Worm (Caenorhabditis elegans): ENCODE results near the gene R13D11.10.

The R13D11.10 gene

ce11 chrV:772210-772609, 40.8 kb downstream of the R13D11.10 start:
- no peak for TF ChIP-seq hlh-1 (tag; optimal IDR thresholded peaks at IDR 0.05)
- no peak for TF ChIP-seq lin-13 (tag; optimal IDR thresholded peaks at IDR 0.05)
- TF ChIP-seq unc-62 (GFP tag; optimal IDR thresholded peaks at IDR 0.05) = no peak
- no peak for TF ChIP-seq nhr-76 (tag; optimal IDR thresholded peaks at IDR 0.05)
- TF ChIP-seq sptf-1 (tag; optimal IDR thresholded peaks at IDR 0.05) = no peak
- no peak for TF ChIP-seq drap-1 (GFP tag; optimal IDR thresholded peaks at IDR 0.05)
- no peak for TF ChIP-seq ces-1 (GFP tag; optimal IDR thresholded peaks at IDR 0.05)
- no peak for TF ChIP-seq nhr-12 (tag; optimal IDR thresholded peaks at IDR 0.05)
- TF ChIP-seq cnd-1 (tag; optimal IDR thresholded peaks at IDR 0.05) = no peak
- TF ChIP-seq unc-120 (tag; optimal IDR thresholded peaks at IDR 0.05; ENCODE audit: poor library complexity, severe bottlenecking) = no peak
- no peak for TF ChIP-seq ceh-43 (GFP tag; optimal IDR thresholded peaks at IDR 0.05)
- TF ChIP-seq nhr-28 (tag; optimal IDR thresholded peaks at IDR 0.05) = no peak
- no peak for TF ChIP-seq ceh-83 (GFP tag; optimal IDR thresholded peaks at IDR 0.05)
- TF ChIP-seq elt-3 (tag; optimal IDR thresholded peaks at IDR 0.05) = no peak
- no peak for TF ChIP-seq flh-1 (GFP tag; optimal IDR thresholded peaks at IDR 0.05)
- no peak for TF ChIP-seq ham-2 (GFP tag; optimal IDR thresholded peaks at IDR 0.05)
- no peak for TF ChIP-seq snpc-4 (tag; optimal IDR thresholded peaks at IDR 0.05)
- no peak for TF ChIP-seq ztf-11 (tag; optimal IDR thresholded peaks at IDR 0.05)
- TF ChIP-seq sem-2 (GFP tag; optimal IDR thresholded peaks at IDR 0.05) = no peak
- TF ChIP-seq unc-39 (tag; optimal IDR thresholded peaks at IDR 0.05) = no peak

ce11 chrV:764732-765131, 48.3 kb downstream of the R13D11.10 start, which contains the start of gene str-238:
Gene str-238 (plus strand): TSS chrV:765032.
- no peak for TF ChIP-seq cnd-1 (tag; optimal IDR thresholded peaks at IDR 0.05)
- TF ChIP-seq pha-4 (tag; optimal IDR thresholded peaks at IDR 0.05) = no peak
- TF ChIP-seq flh-1 (GFP tag; optimal IDR thresholded peaks at IDR 0.05) = no peak
- TF ChIP-seq elt-1 (tag; optimal IDR thresholded peaks at IDR 0.05; ENCODE audit: borderline replicate concordance, insufficient read depth) = no peak
- TF ChIP-seq unc-62 (GFP tag; optimal IDR thresholded peaks at IDR 0.05) = no peak
- TF ChIP-seq lsy-2 (tag; optimal IDR thresholded peaks at IDR 0.05) = no peak
- no peak for TF ChIP-seq nhr-76 (tag; optimal IDR thresholded peaks at IDR 0.05)
- TF ChIP-seq lin-32 (GFP tag; optimal IDR thresholded peaks at IDR 0.05) = no peak

Data from whole organism, mixed stage, embryonic.